Worm (Caenorhabditis elegans): ENCODE results near the gene F07A11.1.

DNA sequence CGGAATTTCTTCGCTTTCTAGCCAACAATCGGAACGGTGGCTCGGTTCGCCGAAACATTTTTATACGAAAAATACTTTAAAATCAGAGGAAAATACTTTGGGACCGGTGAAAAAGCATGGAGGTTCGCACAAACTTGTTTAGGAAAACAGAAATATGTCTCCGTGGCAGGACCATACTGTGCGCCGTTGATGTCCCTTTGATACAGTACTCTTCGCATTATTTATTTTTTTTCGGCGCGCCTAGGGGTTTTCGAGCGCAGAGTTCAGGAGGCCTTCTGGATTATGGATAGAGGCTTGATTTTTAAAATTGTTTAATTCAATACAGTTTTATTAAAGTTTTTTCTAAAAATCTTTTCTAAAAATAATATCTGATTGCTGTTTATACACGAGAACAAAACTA is 47.2 kb downstream of the F07A11.1 start, which contains the start of gene F54D5.9:
- TF ChIP-seq T22C8.4 (GFP tag; IDR thresholded peaks at IDR 0.05) (no peak), ztf-29 (GFP tag; IDR thresholded peaks at IDR 0.05) (no peak), ztf-23 (GFP tag; IDR thresholded peaks at IDR 0.05) (no peak), klf-2 (GFP tag; conservative IDR thresholded peaks at IDR 0.05) (no peak), flt-1 (GFP tag; IDR thresholded peaks at IDR 0.05) (no peak)
